Worm (Caenorhabditis elegans): Measurements from ENCODE around the gene grl-20.

The grl-20 gene

DNA sequence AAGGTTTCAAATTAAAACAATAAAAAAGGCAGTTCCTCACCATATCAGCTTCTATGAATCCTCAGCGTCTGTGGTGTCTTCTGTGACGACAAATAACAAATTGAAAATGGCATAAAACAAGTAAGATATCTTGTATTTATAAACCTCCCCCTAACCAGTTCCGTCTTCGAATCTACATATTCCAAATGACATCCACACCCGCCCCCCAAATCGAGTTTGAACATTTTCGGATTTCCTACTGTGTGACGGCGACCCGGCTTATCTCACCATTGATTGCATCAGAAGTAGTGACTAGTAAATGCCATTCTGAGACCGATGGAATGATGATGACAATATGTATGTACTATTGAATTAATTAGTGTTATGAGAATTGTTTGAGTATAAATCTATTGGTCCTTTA lies at the start of gene grl-20:
grl-20 (minus strand) TSS at position 101 of the 400 bp plus-strand sequence.
- TF ChIP-seq him-1 (tag; optimal IDR thresholded peaks at IDR 0.05), result no peak
- no peak for TF ChIP-seq W03F9.2 (tag; optimal IDR thresholded peaks at IDR 0.05)
- no peak for TF ChIP-seq dao-5 (tag; optimal IDR thresholded peaks at IDR 0.05)

DNA sequence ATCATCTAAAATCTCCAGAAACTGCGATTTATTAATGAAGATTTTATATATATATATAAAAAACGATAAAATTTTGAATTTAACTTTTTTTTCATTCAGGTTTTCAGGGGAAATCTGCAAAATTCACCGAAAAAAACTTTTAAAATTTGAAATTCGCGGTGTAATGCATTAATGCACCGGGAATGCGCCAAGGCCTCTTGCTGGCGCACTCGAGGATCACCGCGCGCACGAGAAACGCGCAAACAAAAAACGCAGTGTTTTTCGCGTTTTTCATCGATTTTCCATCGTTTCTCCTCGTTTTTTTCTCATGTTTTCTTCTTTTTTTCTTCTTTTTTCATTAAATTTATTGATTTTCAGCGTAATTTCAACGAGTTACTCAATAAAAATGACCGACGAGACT lies 48.9 kb upstream of the grl-20 start, which contains the start of gene hrpu-2:
hrpu-2 (plus strand) TSS at position 352 of the 400 bp plus-strand sequence.
- TF ChIP-seq dao-5 (tag; optimal IDR thresholded peaks at IDR 0.05), result no peak
- peak; percentile 35 for TF ChIP-seq him-1 (tag; optimal IDR thresholded peaks at IDR 0.05)
- peak; percentile 73 for TF ChIP-seq W03F9.2 (tag; optimal IDR thresholded peaks at IDR 0.05)

ce11 chrIV:2175291-2175690 lies 46.6 kb upstream of the grl-20 start, which contains the start of gene C54E4.1:
Gene C54E4.1, plus strand, starts transcription at chrIV:2175591.
- TF ChIP-seq dao-5 (tag; optimal IDR thresholded peaks at IDR 0.05) (no peak), him-1 (tag; optimal IDR thresholded peaks at IDR 0.05) (no peak), W03F9.2 (tag; optimal IDR thresholded peaks at IDR 0.05) (no peak)

DNA sequence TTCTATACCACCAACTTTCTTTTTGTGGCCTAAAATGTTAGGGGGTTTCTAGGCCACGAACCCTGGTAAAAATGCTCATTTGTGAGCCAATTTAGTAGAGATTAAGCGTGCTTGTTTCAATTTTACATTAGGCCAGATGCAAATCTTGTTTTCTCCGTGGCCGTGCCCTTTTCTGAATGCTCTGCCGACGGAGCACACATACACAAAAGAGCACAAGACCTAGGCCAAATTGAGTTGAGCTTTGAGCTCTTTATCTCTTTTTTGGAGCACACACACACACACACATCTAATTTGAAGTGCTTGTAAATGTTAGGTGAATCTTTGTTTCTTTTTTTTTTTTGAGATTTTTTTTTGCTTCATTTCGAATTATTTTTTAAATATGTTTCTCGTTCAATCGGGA lies 44.2 kb upstream of the grl-20 start:
- TF ChIP-seq W03F9.2 (tag; optimal IDR thresholded peaks at IDR 0.05) (no peak), him-1 (tag; optimal IDR thresholded peaks at IDR 0.05) (no peak), dao-5 (tag; optimal IDR thresholded peaks at IDR 0.05) (no peak)

DNA sequence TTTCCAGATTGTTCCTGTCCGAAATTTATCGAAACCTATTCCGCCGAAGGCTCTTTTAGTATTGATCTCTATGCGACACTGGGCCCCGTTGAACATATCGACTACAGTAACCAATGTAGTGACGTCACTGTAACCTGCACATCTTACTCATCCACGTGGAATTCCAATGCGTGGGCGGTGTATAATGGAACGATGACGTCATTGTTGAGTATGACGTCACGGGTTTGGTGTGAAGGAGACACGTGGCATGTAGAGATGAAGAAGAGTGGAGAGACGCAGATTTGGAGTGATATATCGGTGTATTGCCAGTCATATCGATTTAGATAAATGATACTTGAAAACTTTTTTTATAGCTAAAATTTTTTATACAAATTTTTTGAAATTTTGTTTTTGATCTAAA lies 41.7 kb upstream of the grl-20 start:
- no peak for TF ChIP-seq W03F9.2 (tag; optimal IDR thresholded peaks at IDR 0.05)
- TF ChIP-seq dao-5 (tag; optimal IDR thresholded peaks at IDR 0.05), result no peak
- TF ChIP-seq him-1 (tag; optimal IDR thresholded peaks at IDR 0.05), result no peak

DNA sequence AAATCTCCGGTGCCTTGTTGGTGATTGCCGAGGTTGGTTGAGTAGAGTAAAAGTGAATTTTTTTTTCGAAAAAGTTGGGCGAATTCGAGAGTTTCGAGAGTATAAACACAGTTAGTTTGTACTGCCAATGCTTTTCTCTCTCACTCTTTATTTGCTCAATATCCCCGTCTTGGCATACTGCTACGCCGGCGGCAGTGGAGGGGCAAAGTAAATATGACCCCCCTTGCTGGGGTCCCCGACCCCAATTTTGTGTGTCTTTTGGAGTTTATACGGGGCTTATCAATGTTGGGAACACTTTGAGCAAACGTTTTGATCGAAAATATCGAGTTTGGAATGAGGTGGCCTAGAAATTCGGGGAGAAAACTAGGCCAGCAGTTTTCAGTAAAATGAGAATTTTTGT lies 39.9 kb upstream of the grl-20 start, which contains the start of gene C54E4.4:
C54E4.4 (minus strand) TSS at position 101 of the 400 bp plus-strand sequence.
- no peak for TF ChIP-seq him-1 (tag; optimal IDR thresholded peaks at IDR 0.05)
- no peak for TF ChIP-seq W03F9.2 (tag; optimal IDR thresholded peaks at IDR 0.05)
- TF ChIP-seq dao-5 (tag; optimal IDR thresholded peaks at IDR 0.05), result no peak

ce11 chrIV:2162256-2162655 lies 33.6 kb upstream of the grl-20 start:
- TF ChIP-seq dao-5 (tag; optimal IDR thresholded peaks at IDR 0.05) (no peak), W03F9.2 (tag; optimal IDR thresholded peaks at IDR 0.05) (no peak), him-1 (tag; optimal IDR thresholded peaks at IDR 0.05) (no peak)

ce11 chrIV:2159069-2159468 lies 30.4 kb upstream of the grl-20 start, which contains the start of gene gcy-37:
Gene gcy-37, minus strand, starts transcription at chrIV:2159169.
- TF ChIP-seq dao-5 (tag; optimal IDR thresholded peaks at IDR 0.05) (no peak), W03F9.2 (tag; optimal IDR thresholded peaks at IDR 0.05) (no peak), him-1 (tag; optimal IDR thresholded peaks at IDR 0.05) (no peak)

ce11 chrIV:2156239-2156638 lies 27.6 kb upstream of the grl-20 start:
- TF ChIP-seq him-1 (tag; optimal IDR thresholded peaks at IDR 0.05), result no peak
- TF ChIP-seq W03F9.2 (tag; optimal IDR thresholded peaks at IDR 0.05), result no peak
- TF ChIP-seq dao-5 (tag; optimal IDR thresholded peaks at IDR 0.05), result no peak

ce11 chrIV:2149247-2149756 lies 20.6 kb upstream of the grl-20 start, which contains the start of gene C54E4.5:
Gene C54E4.5, minus strand, starts transcription at chrIV:2149297.
- TF ChIP-seq him-1 (tag; optimal IDR thresholded peaks at IDR 0.05) (no peak), W03F9.2 (tag; optimal IDR thresholded peaks at IDR 0.05) (no peak), dao-5 (tag; optimal IDR thresholded peaks at IDR 0.05) (no peak)

DNA sequence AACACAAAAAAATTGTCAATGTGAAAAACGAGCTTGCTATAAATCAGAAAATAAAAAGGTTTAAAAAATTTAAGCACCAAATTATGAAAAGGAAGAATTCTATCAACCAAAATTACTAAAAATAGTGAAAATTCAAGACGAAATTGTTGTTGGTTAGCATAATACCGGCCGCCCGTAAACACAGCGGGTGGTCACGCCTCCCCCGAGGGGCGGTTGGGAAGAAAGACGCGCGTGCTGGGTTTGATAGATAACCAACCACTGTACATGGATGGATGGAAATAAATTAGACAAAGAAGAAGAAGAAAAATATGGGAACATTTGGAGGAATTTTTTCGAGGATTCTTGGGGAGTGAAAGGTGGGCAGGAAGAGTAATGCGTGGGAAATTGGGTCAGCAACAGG lies 13.7 kb upstream of the grl-20 start:
- TF ChIP-seq dao-5 (tag; optimal IDR thresholded peaks at IDR 0.05) (no peak), him-1 (tag; optimal IDR thresholded peaks at IDR 0.05) (no peak), W03F9.2 (tag; optimal IDR thresholded peaks at IDR 0.05) (no peak)

- TF ChIP-seq dao-5 (tag; optimal IDR thresholded peaks at IDR 0.05) (no peak), W03F9.2 (tag; optimal IDR thresholded peaks at IDR 0.05) (no peak), him-1 (tag; optimal IDR thresholded peaks at IDR 0.05) (no peak)
Observed at ce11 chrIV:2140543-2140942, 11.9 kb upstream of the grl-20 start, which contains the start of gene C54E4.12. Gene C54E4.12, minus strand, starts transcription at chrIV:2140643.

DNA sequence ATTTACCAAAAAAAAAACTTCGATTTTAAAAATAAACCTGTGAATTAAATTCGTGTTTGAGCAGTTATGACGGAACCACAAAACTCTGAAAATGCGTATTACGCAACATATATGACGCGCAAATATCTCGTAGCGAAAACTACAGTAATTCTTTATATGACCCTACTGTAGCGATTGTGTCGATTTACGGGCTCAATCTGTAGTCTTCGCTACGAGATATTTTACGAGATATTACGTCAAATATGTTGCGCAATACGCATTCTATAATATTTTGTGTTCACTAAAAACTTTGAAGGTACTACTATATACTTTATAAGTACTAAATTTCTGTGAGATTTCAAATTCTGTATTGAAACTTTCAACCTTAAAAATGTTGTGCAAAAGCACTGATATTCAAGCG lies 8.8 kb upstream of the grl-20 start:
- TF ChIP-seq dao-5 (tag; optimal IDR thresholded peaks at IDR 0.05) (no peak), him-1 (tag; optimal IDR thresholded peaks at IDR 0.05) (no peak), W03F9.2 (tag; optimal IDR thresholded peaks at IDR 0.05) (no peak)

DNA sequence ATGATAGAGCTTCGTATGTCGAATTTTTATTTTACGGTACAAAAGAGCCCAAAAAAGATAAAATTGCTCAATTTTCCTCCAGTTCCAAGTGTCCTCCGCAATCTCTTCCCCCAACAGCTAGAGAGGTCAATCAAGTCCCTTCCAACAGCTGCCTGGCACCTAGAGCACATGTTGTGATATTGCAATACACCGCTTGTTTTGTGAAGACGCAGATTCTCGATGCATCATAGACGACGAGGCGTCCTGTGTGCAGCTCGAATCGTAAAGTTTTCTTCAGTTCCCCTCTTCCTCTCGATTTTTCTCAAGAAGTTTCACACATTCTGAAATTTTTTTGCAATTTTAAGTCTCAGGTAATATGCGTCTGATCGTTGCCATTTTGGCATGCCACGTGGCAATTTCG lies 7.9 kb upstream of the grl-20 start, which contains the start of gene test-1:
test-1 (plus strand) TSS at position 345 of the 400 bp plus-strand sequence.
- TF ChIP-seq dao-5 (tag; optimal IDR thresholded peaks at IDR 0.05) (no peak), W03F9.2 (tag; optimal IDR thresholded peaks at IDR 0.05) (no peak), him-1 (tag; optimal IDR thresholded peaks at IDR 0.05) (no peak)

DNA sequence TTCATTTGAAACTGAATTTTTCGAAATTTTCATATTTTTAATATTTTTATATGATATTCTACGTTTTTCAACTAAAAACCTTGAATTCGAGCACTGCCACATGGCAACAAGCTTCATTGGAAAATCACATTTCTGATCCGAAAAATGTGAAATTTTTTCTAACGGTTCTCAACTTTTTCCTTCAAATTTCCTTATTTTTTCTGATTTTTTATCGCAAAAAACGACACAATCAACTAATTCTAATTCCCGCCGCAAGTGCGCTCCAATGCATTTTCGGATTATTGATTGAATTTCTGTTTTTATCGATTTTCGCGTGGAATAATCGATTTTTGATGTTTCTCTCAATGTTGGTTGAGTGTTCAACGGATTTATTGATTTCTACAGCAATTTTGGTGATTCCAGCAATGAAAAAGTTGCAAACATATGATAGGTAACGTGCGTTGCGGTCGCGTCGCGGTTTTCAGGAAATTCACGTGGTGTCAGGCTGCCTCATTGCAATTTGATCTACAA lies 4.8 kb upstream of the grl-20 start, which contains the start of gene C23H5.12:
C23H5.12 (plus strand) TSS at position 51 of the 510 bp plus-strand sequence.
- TF ChIP-seq W03F9.2 (tag; optimal IDR thresholded peaks at IDR 0.05), result no peak
- TF ChIP-seq him-1 (tag; optimal IDR thresholded peaks at IDR 0.05), result no peak
- no peak for TF ChIP-seq dao-5 (tag; optimal IDR thresholded peaks at IDR 0.05)
